Worm (Caenorhabditis elegans) whole organism, L3 larva: ENCODE data around the gene ZC250.4.
A peak's percentile ranks its signal among the peaks of the same experiment; 100 is the strongest.

Source experiments
- ZK546.5 ChIP-seq: sonication (generic microtip); optimal IDR thresholded peaks from 2 replicates; lab custom pipeline; 2017; ENCODE audit warnings: missing biosample characterization, missing genetic modification characterization
- ama-1 ChIP-seq: fragments of 150-350 bp; optimal IDR thresholded peaks from 2 replicates; lab custom pipeline; 2018
- egl-27 ChIP-seq: sonication (generic microtip); optimal IDR thresholded peaks from 4 replicates; lab custom pipeline; 2017; ENCODE audit warnings: missing biosample characterization, missing genetic modification reagents, missing genetic modification characterization
- fos-1 ChIP-seq: fragments of 150-350 bp; optimal IDR thresholded peaks from 2 replicates; lab custom pipeline; 2014; ENCODE audit warnings: missing biosample characterization, missing genetic modification characterization
- lin-15B ChIP-seq: fragments of 150-350 bp; optimal IDR thresholded peaks from 2 replicates; lab custom pipeline; 2014; ENCODE audit warnings: missing biosample characterization, missing genetic modification characterization
- lin-39 ChIP-seq: fragments of 150-350 bp; optimal IDR thresholded peaks from 2 replicates; lab custom pipeline; 2018; ENCODE audit warnings: missing biosample characterization, missing genetic modification reagents, missing genetic modification characterization
- nhr-237 ChIP-seq: fragments of 150-350 bp; optimal IDR thresholded peaks from 2 replicates; lab custom pipeline; 2014; ENCODE audit warnings: missing biosample characterization, missing genetic modification characterization
- unc-39 ChIP-seq: sonication (generic microtip); optimal IDR thresholded peaks from 4 replicates; lab custom pipeline; 2017; ENCODE audit warnings: missing biosample characterization, missing genetic modification characterization
- ztf-11 ChIP-seq: fragments of 150-350 bp; optimal IDR thresholded peaks from 2 replicates; lab custom pipeline; 2014; ENCODE audit warnings: missing biosample characterization, missing genetic modification characterization

DNA sequence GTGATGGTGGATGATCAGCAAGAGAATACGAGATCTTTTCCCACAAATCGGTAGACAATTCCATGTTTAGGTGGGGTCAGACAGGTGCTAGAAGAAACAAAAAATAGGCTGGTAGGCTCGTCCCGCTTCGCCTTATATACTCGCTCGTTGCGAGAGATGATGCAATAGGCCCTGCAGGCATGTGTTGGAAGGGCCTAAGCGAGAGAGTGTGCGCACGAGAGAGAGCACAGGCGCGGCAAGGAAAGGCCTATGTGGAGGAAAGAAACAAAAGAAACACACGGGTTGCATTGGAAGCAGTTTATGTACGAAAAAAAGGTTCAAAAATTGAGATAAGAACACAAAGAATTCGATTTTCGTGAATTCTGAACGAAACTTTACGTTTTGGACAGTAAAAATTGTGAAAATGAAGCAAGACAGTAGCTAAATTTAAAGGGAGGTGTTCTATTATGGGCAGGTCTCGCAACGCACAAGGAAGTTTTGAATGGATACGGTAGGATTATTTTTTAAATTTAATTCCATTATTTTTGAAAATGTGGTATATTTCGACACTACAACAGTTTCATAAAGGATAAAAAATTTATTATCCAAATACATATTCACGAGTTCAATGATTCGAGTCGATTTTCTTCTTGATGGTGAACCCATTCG, 32.1 kb downstream of the ZC250.4 start, which contains the start of gene F44E7.5:
- no peak for TF ChIP-seq fos-1 (tag; lab: Kevin White, UChicago)
- peak; percentile 47 for TF ChIP-seq lin-15B (tag; lab: Kevin White, UChicago)
- TF ChIP-seq unc-39: no peak
- TF ChIP-seq lin-39 (tag; lab: Kevin White, UChicago): no peak
- peak; percentile 12 for TF ChIP-seq ama-1 (lab: Kevin White, UChicago)
- no peak for TF ChIP-seq nhr-237 (tag; lab: Kevin White, UChicago)
- TF ChIP-seq ZK546.5 (tag; lab: Kevin White, UChicago): no peak
- TF ChIP-seq ztf-11 (tag; lab: Kevin White, UChicago): no peak
- no peak for TF ChIP-seq egl-27 (tag; lab: Kevin White, UChicago)
